Worm (Caenorhabditis elegans) whole organism, L2 larva: Measurements from ENCODE around the gene srg-34.

Source experiments
- C34F6.9 ChIP-seq: fragments of 150-350 bp; optimal IDR thresholded peaks from 2 replicates; lab custom pipeline; 2014; ENCODE audit warnings: missing biosample characterization, missing genetic modification characterization
- F13H6.1 ChIP-seq: sonication (generic microtip); optimal IDR thresholded peaks from 2 replicates; lab custom pipeline; 2016; ENCODE audit warnings: missing genetic modification characterization, missing compliant biosample characterization
- R02D3.7 ChIP-seq: fragments of 150-350 bp; optimal IDR thresholded peaks from 2 replicates; lab custom pipeline; 2014; ENCODE audit warnings: missing biosample characterization, missing genetic modification characterization
- Y55F3AM.14 ChIP-seq: fragments of 200-800 bp; sonication (Bioruptor generic); optimal IDR thresholded peaks from 2 replicates; lab custom pipeline; 2018; ENCODE audit warnings: mild to moderate bottlenecking, missing genetic modification characterization, missing compliant biosample characterization
- alr-1 ChIP-seq: fragments of 150-350 bp; optimal IDR thresholded peaks from 2 replicates; lab custom pipeline; 2014; ENCODE audit warnings: missing biosample characterization, missing genetic modification characterization
- blmp-1 ChIP-seq: sonication (generic microtip); optimal IDR thresholded peaks from 2 replicates; lab custom pipeline; 2017; ENCODE audit warnings: missing genetic modification characterization, mild to moderate bottlenecking, missing compliant biosample characterization, antibody characterized with exemption, moderate library complexity; ENCODE audit not compliant: insufficient read depth
- ceh-16 ChIP-seq: fragments of 150-350 bp; optimal IDR thresholded peaks from 2 replicates; lab custom pipeline; 2014; ENCODE audit warnings: missing biosample characterization, missing genetic modification characterization
- ceh-82 ChIP-seq: fragments of 150-350 bp; optimal IDR thresholded peaks from 2 replicates; lab custom pipeline; 2014; ENCODE audit warnings: missing biosample characterization, missing genetic modification characterization
- crh-2 ChIP-seq: sonication (generic microtip); optimal IDR thresholded peaks from 2 replicates; lab custom pipeline; 2017; ENCODE audit warnings: missing biosample characterization, missing genetic modification characterization
- fos-1 ChIP-seq: fragments of 150-350 bp; optimal IDR thresholded peaks from 2 replicates; lab custom pipeline; 2014; ENCODE audit warnings: missing biosample characterization, missing genetic modification characterization
- lin-11 ChIP-seq: fragments of 150-350 bp; sonication (generic microtip); optimal IDR thresholded peaks from 2 replicates; lab custom pipeline; 2014; ENCODE audit warnings: missing biosample characterization, missing genetic modification characterization, inconsistent platforms, mixed read lengths
- lin-13 ChIP-seq: fragments of 150-350 bp; optimal IDR thresholded peaks from 2 replicates; lab custom pipeline; 2014; ENCODE audit warnings: missing biosample characterization, missing genetic modification reagents, missing genetic modification characterization
- lin-39 ChIP-seq: fragments of 150-350 bp; optimal IDR thresholded peaks from 2 replicates; lab custom pipeline; 2014; ENCODE audit warnings: missing biosample characterization, missing genetic modification reagents, missing genetic modification characterization
- lsy-2 ChIP-seq, 2 experiments: fragments of 150-350 bp in 1 of 2; sonication (generic microtip) in 1 of 2; optimal IDR thresholded peaks; 2 replicates each; lab custom pipeline; 2014 to 2017; ENCODE audit warnings: missing biosample characterization in 2 of 2, missing genetic modification characterization in 2 of 2
- mdl-1 ChIP-seq, 2 experiments: fragments of 150-350 bp in 1 of 2; sonication (generic microtip) in 1 of 2; optimal IDR thresholded peaks; 2 replicates each; lab custom pipeline; 2017; ENCODE audit warnings: missing biosample characterization in 2 of 2, missing genetic modification characterization in 2 of 2
- nhr-10 ChIP-seq: sonication (generic microtip); optimal IDR thresholded peaks from 2 replicates; lab custom pipeline; 2017; ENCODE audit warnings: missing biosample characterization, missing genetic modification characterization
- nhr-11 ChIP-seq: fragments of 150-350 bp; optimal IDR thresholded peaks from 2 replicates; lab custom pipeline; 2014; ENCODE audit warnings: missing biosample characterization, missing genetic modification characterization
- nhr-12 ChIP-seq: fragments of 150-350 bp; optimal IDR thresholded peaks from 2 replicates; lab custom pipeline; 2014; ENCODE audit warnings: missing biosample characterization, missing genetic modification characterization
- nhr-129 ChIP-seq: fragments of 150-350 bp; optimal IDR thresholded peaks from 2 replicates; lab custom pipeline; 2014; ENCODE audit warnings: missing biosample characterization, missing genetic modification characterization
- nhr-21 ChIP-seq: fragments of 150-350 bp; optimal IDR thresholded peaks from 2 replicates; lab custom pipeline; 2014; ENCODE audit warnings: missing biosample characterization, missing genetic modification characterization
- nhr-23 ChIP-seq: fragments of 150-350 bp; optimal IDR thresholded peaks from 2 replicates; lab custom pipeline; 2014; ENCODE audit warnings: missing biosample characterization, missing genetic modification reagents, missing genetic modification characterization
- nhr-237 ChIP-seq: fragments of 150-350 bp; optimal IDR thresholded peaks from 2 replicates; lab custom pipeline; 2014; ENCODE audit warnings: missing biosample characterization, missing genetic modification characterization
- nhr-25 ChIP-seq: fragments of 150-350 bp; sonication (generic microtip); optimal IDR thresholded peaks from 3 replicates; lab custom pipeline; 2014; ENCODE audit warnings: missing biosample characterization, missing genetic modification characterization
- nhr-77 ChIP-seq: fragments of 150-350 bp; optimal IDR thresholded peaks from 2 replicates; lab custom pipeline; 2014; ENCODE audit warnings: missing biosample characterization, missing genetic modification characterization
- sem-4 ChIP-seq: fragments of 150-350 bp; optimal IDR thresholded peaks from 2 replicates; lab custom pipeline; 2014; ENCODE audit warnings: missing biosample characterization, missing genetic modification reagents, missing genetic modification characterization
- sma-3 ChIP-seq: sonication (generic microtip); optimal IDR thresholded peaks from 2 replicates; lab custom pipeline; 2016; ENCODE audit warnings: missing genetic modification reagents, missing genetic modification characterization, missing compliant biosample characterization
- sma-9 ChIP-seq, 2 experiments: fragments of 150-350 bp in 1 of 2; sonication (generic microtip) in 1 of 2; optimal IDR thresholded peaks; 2 replicates each; lab custom pipeline; 2014 to 2016; ENCODE audit warnings: missing genetic modification characterization in 2 of 2, mild to moderate bottlenecking in 1 of 2, missing biosample characterization in 1 of 2, missing compliant biosample characterization in 1 of 2, missing genetic modification reagents in 1 of 2, moderate library complexity in 1 of 2
- unc-39 ChIP-seq: fragments of 150-350 bp; optimal IDR thresholded peaks from 2 replicates; lab custom pipeline; 2014; ENCODE audit warnings: missing biosample characterization, missing genetic modification characterization
- unc-55 ChIP-seq: fragments of 150-350 bp; sonication (generic microtip); optimal IDR thresholded peaks from 3 replicates; lab custom pipeline; 2014; ENCODE audit warnings: missing biosample characterization, missing genetic modification reagents, missing genetic modification characterization
- zag-1 ChIP-seq: fragments of 150-350 bp; optimal IDR thresholded peaks from 2 replicates; lab custom pipeline; 2014; ENCODE audit warnings: missing biosample characterization, missing genetic modification characterization
- ztf-1 ChIP-seq: fragments of 200-800 bp; sonication (Bioruptor generic); conservative IDR thresholded peaks from 2 replicates; pipeline ENCODE4 v1.3.6; 2022; ENCODE audit warnings: missing genetic modification characterization, missing compliant biosample characterization
- ztf-4 ChIP-seq: fragments of 150-350 bp; optimal IDR thresholded peaks from 2 replicates; lab custom pipeline; 2014; ENCODE audit warnings: missing biosample characterization, missing genetic modification characterization

The srg-34 gene

ce11 chrV:18577458-18578078, 12.9 kb upstream of the srg-34 start:
- TF ChIP-seq nhr-129 (peak; percentile 7), crh-2 (tag; lab: Kevin White, UChicago) (peak; percentile 61), nhr-11 (tag; lab: Kevin White, UChicago) (no peak), nhr-10 (tag; lab: Kevin White, UChicago) (no peak), fos-1 (peak; percentile 71), sma-9 (GFP tag; optimal IDR thresholded peaks at IDR 0.05; lab: Kevin White, UChicago) (peak; percentile 74), sma-9 (tag; optimal IDR thresholded peaks at IDR 0.05; lab: Kevin White, UChicago) (no peak), nhr-21 (tag; lab: Kevin White, UChicago) (peak; percentile 6), lin-11 (tag; lab: Kevin White, UChicago) (no peak), sma-3 (GFP tag; lab: Kevin White, UChicago) (peak; percentile 16)

- TF ChIP-seq ceh-82 (tag; lab: Kevin White, UChicago) (no peak), mdl-1 (tag; optimal IDR thresholded peaks at IDR 0.05; lab: Kevin White, UChicago) (no peak), crh-2 (tag; lab: Kevin White, UChicago) (no peak), alr-1 (no peak), nhr-237 (tag; lab: Kevin White, UChicago) (no peak), blmp-1 (tag; lab: Kevin White, UChicago) (no peak), R02D3.7 (tag; lab: Kevin White, UChicago) (no peak), lsy-2 (tag; optimal IDR thresholded peaks at IDR 0.05; lab: Kevin White, UChicago) (no peak), ztf-4 (tag; lab: Kevin White, UChicago) (no peak)
These were observed 11.4 kb upstream of the srg-34 start for ce11 chrV:18576128-18576527.

ce11 chrV:18575084-18575483, 10.4 kb upstream of the srg-34 start:
- TF ChIP-seq F13H6.1 (tag; lab: Kevin White, UChicago) (no peak), C34F6.9 (tag; lab: Kevin White, UChicago) (no peak), sem-4 (tag; lab: Kevin White, UChicago) (no peak), nhr-25 (no peak)

- peak; percentile 60 for TF ChIP-seq Y55F3AM.14
- TF ChIP-seq ztf-1 = 0 out of 2 replicates have a peak, but pooled peaks have one; percentile 16
- TF ChIP-seq nhr-12 = no peak
- peak; percentile 63 for TF ChIP-seq nhr-25
- TF ChIP-seq nhr-77 (tag; lab: Kevin White, UChicago) = no peak
- peak; percentile 26 to 32 for TF ChIP-seq lsy-2 (tag; optimal IDR thresholded peaks at IDR 0.05; lab: Kevin White, UChicago)
- peak; percentile 54 for TF ChIP-seq lin-13 (GFP tag; lab: Kevin White, UChicago)
These were observed 8.5 kb upstream of the srg-34 start for ce11 chrV:18573199-18573598.

- TF ChIP-seq unc-39 (no peak), nhr-237 (tag; lab: Kevin White, UChicago) (no peak), lin-39 (tag; lab: Kevin White, UChicago) (no peak), nhr-11 (tag; lab: Kevin White, UChicago) (no peak), nhr-23 (tag; lab: Kevin White, UChicago) (no peak), ceh-16 (no peak), zag-1 (tag; lab: Kevin White, UChicago) (no peak), crh-2 (tag; lab: Kevin White, UChicago) (no peak), nhr-21 (tag; lab: Kevin White, UChicago) (no peak), fos-1 (no peak), nhr-12 (no peak), unc-55 (no peak), lsy-2 (tag; optimal IDR thresholded peaks at IDR 0.05; lab: Kevin White, UChicago) (no peak), nhr-25 (no peak), ztf-1 (no peak), ztf-4 (tag; lab: Kevin White, UChicago) (no peak), nhr-77 (tag; lab: Kevin White, UChicago) (no peak)
These were observed 6.8 kb upstream of the srg-34 start, which contains the start of gene Y51A2D.21 for ce11 chrV:18571533-18571932. TSS of gene Y51A2D.21 (plus strand) at chrV:18571833.
